Worm (Caenorhabditis elegans): ENCODE data around the gene ZK742.7.

ZK742.7 gene

DNA sequence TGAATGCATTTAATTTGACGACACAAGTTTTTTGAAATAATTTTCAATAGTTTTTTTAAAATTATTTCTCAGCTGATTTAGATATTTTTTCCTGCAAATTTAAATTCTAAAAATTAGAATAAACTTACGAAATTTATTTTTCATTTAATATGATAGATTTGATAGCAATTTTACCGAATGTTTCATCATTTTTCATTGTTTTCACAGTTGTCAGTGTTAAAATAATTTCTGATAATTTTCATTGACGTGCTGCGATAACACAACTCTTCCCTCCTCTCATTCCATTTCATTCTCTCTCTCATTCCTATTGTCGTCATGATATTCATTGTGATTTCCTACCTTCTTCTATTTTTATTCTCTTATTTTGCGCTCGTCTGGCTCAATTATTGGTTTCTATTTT lies 38.0 kb upstream of the ZK742.7 start, which contains the start of gene hint-3:
Gene hint-3 (plus strand): TSS at position 301 of the 400 bp plus-strand sequence.
- TF ChIP-seq fkh-10 (GFP tag; optimal IDR thresholded peaks at IDR 0.05) (no peak), elt-2 (tag; optimal IDR thresholded peaks at IDR 0.05) (peak; percentile 36)

DNA sequence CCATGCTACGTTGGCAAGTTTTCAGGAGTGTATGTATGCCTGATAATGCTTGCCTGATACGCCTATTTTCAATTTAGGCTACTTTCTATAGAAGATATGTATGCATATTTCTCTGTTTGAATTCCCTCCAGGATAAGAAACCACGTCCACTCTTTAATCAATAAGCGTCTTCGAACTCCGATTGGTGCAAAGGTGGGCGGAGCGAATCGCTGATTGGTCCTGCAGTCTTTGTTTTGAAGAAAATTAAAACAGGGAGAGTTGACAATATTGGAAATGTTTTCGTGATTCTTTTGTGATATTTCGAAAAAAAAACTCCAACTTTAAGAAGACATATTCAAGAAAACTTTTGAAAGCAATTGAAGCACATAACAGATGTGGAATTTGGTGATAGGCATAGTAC lies 36.3 kb upstream of the ZK742.7 start:
- TF ChIP-seq lin-15B (tag; optimal IDR thresholded peaks at IDR 0.05): no peak
- peak; percentile 83 for TF ChIP-seq nfya-1 (tag; optimal IDR thresholded peaks at IDR 0.05; ENCODE audit: insufficient read depth)
- TF ChIP-seq nhr-23 (tag; optimal IDR thresholded peaks at IDR 0.05): no peak

ce11 chrV:7770961-7771360 lies 27.2 kb upstream of the ZK742.7 start, which contains the start of gene frpr-3:
TSS of gene frpr-3 (plus strand) at chrV:7771261.
- TF ChIP-seq ztf-11 (tag; optimal IDR thresholded peaks at IDR 0.05) (no peak), skn-1 (tag; optimal IDR thresholded peaks at IDR 0.05) (no peak), elt-2 (tag; optimal IDR thresholded peaks at IDR 0.05) (no peak), ZK546.5 (tag; optimal IDR thresholded peaks at IDR 0.05) (no peak), fkh-10 (GFP tag; optimal IDR thresholded peaks at IDR 0.05) (no peak), nhr-77 (tag; optimal IDR thresholded peaks at IDR 0.05) (no peak), nhr-23 (tag; optimal IDR thresholded peaks at IDR 0.05) (no peak), nhr-11 (tag; optimal IDR thresholded peaks at IDR 0.05) (no peak), pqm-1 (tag; optimal IDR thresholded peaks at IDR 0.05) (no peak), nhr-76 (tag; optimal IDR thresholded peaks at IDR 0.05) (no peak)

- no peak for TF ChIP-seq ZK546.5 (tag; optimal IDR thresholded peaks at IDR 0.05)
- TF ChIP-seq unc-39 (tag; optimal IDR thresholded peaks at IDR 0.05): no peak
- no peak for TF ChIP-seq fkh-10 (GFP tag; optimal IDR thresholded peaks at IDR 0.05)
- TF ChIP-seq egl-5 (tag; optimal IDR thresholded peaks at IDR 0.05): no peak
- TF ChIP-seq lin-15B (tag; optimal IDR thresholded peaks at IDR 0.05): no peak
- TF ChIP-seq tbx-2 (tag; optimal IDR thresholded peaks at IDR 0.05): no peak
- no peak for TF ChIP-seq ceh-16 (tag; optimal IDR thresholded peaks at IDR 0.05)
- TF ChIP-seq hmg-11 (tag; optimal IDR thresholded peaks at IDR 0.05): no peak
- TF ChIP-seq nhr-77 (tag; optimal IDR thresholded peaks at IDR 0.05): no peak
Measured at ce11 chrV:7773647-7774046, 24.5 kb upstream of the ZK742.7 start.

DNA sequence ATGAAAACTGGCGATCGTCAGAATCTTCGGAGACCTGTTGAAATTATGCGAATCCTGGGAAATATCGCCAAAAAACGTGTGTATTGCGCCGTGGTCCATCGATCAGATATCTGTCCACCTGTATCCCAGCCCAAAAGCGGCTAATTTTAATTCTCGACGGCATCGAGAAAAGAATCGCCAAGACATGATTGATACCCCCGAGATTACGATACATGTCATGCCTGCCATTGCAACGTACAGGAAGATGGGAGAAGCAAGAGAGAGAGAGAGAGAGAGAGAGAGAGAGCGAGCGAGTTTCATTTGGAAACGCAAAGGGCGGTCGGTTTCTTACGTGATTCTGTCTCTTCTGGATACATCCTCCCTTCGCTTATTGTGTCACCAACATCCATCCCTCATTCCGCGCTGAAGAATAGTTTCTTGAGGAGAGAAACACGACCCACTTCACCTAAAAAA lies 24.0 kb upstream of the ZK742.7 start, which contains the start of gene grl-10:
Gene grl-10 (plus strand): TSS at position 403 of the 453 bp plus-strand sequence.
- TF ChIP-seq tbx-2 (tag; optimal IDR thresholded peaks at IDR 0.05) (no peak), zag-1 (tag; optimal IDR thresholded peaks at IDR 0.05) (no peak), nhr-43 (tag; optimal IDR thresholded peaks at IDR 0.05; ENCODE audit: poor library complexity, severe bottlenecking) (peak; percentile 61), nhr-23 (tag; optimal IDR thresholded peaks at IDR 0.05) (no peak)

DNA sequence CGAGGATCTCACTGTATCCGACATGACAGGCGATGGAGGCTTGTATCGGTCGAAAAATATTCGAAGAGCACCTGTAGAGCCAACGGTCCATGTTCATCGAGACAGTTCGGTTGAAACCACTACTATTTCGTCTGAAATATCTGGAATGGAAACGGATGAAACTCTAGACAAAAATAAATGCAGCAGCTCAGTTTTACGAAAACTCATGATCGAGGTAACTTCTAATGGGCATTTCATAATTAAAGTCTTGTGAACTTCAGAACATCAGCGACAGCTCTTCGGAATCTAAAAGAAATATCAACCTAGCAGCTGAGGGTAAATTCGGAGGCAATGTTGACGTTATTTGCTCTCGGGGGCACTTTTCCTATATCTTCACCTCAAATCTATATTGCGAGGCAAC lies 23.0 kb upstream of the ZK742.7 start:
- TF ChIP-seq mdl-1 (tag; optimal IDR thresholded peaks at IDR 0.05) (no peak), pha-4 (tag; optimal IDR thresholded peaks at IDR 0.05) (no peak), ceh-9 (tag; optimal IDR thresholded peaks at IDR 0.05) (no peak), nhr-11 (tag; optimal IDR thresholded peaks at IDR 0.05) (no peak), hmg-11 (tag; optimal IDR thresholded peaks at IDR 0.05) (no peak), nhr-43 (tag; optimal IDR thresholded peaks at IDR 0.05; ENCODE audit: poor library complexity, severe bottlenecking) (peak; percentile 47), ama-1 (optimal IDR thresholded peaks at IDR 0.05) (peak; percentile 32), lin-39 (tag; optimal IDR thresholded peaks at IDR 0.05) (no peak), nhr-23 (tag; optimal IDR thresholded peaks at IDR 0.05) (no peak), nhr-12 (tag; optimal IDR thresholded peaks at IDR 0.05) (no peak)

- TF ChIP-seq nhr-23 (tag; optimal IDR thresholded peaks at IDR 0.05): peak; percentile 88
- peak in 1 of 3 experiments; percentile 77 for TF ChIP-seq elt-3 (tag; optimal IDR thresholded peaks at IDR 0.05)
- TF ChIP-seq nhr-43 (tag; optimal IDR thresholded peaks at IDR 0.05; ENCODE audit: poor library complexity, severe bottlenecking): peak; percentile 49
- TF ChIP-seq hmg-11 (tag; optimal IDR thresholded peaks at IDR 0.05): peak; percentile 89
- peak; percentile 77 for TF ChIP-seq ceh-82 (tag; optimal IDR thresholded peaks at IDR 0.05)
- TF ChIP-seq ztf-11 (tag; optimal IDR thresholded peaks at IDR 0.05): no peak
- peak; percentile 53 for TF ChIP-seq nhr-11 (tag; optimal IDR thresholded peaks at IDR 0.05)
- no peak for TF ChIP-seq ceh-16 (tag; optimal IDR thresholded peaks at IDR 0.05)
- peak; percentile 70 for TF ChIP-seq lsy-12 (tag; optimal IDR thresholded peaks at IDR 0.05)
- TF ChIP-seq tbx-2 (tag; optimal IDR thresholded peaks at IDR 0.05): peak; percentile 41
- no peak for TF ChIP-seq eor-1 (tag; optimal IDR thresholded peaks at IDR 0.05)
- TF ChIP-seq nhr-77 (tag; optimal IDR thresholded peaks at IDR 0.05): peak; percentile 54
- no peak for TF ChIP-seq unc-62 (GFP tag; optimal IDR thresholded peaks at IDR 0.05)
- TF ChIP-seq unc-39 (tag; optimal IDR thresholded peaks at IDR 0.05): no peak
- no peak for TF ChIP-seq fos-1 (tag; optimal IDR thresholded peaks at IDR 0.05)
- TF ChIP-seq pqm-1 (tag; optimal IDR thresholded peaks at IDR 0.05): peak; percentile 69
- TF ChIP-seq elt-1 (tag; optimal IDR thresholded peaks at IDR 0.05): peak; percentile 25
- TF ChIP-seq nhr-237 (tag; optimal IDR thresholded peaks at IDR 0.05): no peak
- TF ChIP-seq R02D3.7 (tag; optimal IDR thresholded peaks at IDR 0.05): peak; percentile 91
- peak; percentile 94 for TF ChIP-seq pha-4 (tag; optimal IDR thresholded peaks at IDR 0.05)
- TF ChIP-seq sea-2 (GFP tag; optimal IDR thresholded peaks at IDR 0.05): no peak
- peak; percentile 19 for TF ChIP-seq fkh-10 (GFP tag; optimal IDR thresholded peaks at IDR 0.05)
- peak; percentile 59 for TF ChIP-seq ama-1 (optimal IDR thresholded peaks at IDR 0.05)
- peak; percentile 91 for TF ChIP-seq lin-15B (tag; optimal IDR thresholded peaks at IDR 0.05)
- TF ChIP-seq nfya-1 (tag; optimal IDR thresholded peaks at IDR 0.05; ENCODE audit: insufficient read depth): peak; percentile 92
- TF ChIP-seq elt-2 (tag; optimal IDR thresholded peaks at IDR 0.05): peak; percentile 65
- peak; percentile 93 for TF ChIP-seq lin-39 (tag; optimal IDR thresholded peaks at IDR 0.05)
Measured at ce11 chrV:7776029-7776628, 22.1 kb upstream of the ZK742.7 start, which contains the start of the genes rpl-39 and rps-30. TSS of gene rpl-39 (minus strand) at chrV:7776079. TSS of gene rps-30 (plus strand) at chrV:7776578.
